Fruit fly (Drosophila melanogaster): ENCODE measurements around the gene Nhe3.

Gene Nhe3

DNA sequence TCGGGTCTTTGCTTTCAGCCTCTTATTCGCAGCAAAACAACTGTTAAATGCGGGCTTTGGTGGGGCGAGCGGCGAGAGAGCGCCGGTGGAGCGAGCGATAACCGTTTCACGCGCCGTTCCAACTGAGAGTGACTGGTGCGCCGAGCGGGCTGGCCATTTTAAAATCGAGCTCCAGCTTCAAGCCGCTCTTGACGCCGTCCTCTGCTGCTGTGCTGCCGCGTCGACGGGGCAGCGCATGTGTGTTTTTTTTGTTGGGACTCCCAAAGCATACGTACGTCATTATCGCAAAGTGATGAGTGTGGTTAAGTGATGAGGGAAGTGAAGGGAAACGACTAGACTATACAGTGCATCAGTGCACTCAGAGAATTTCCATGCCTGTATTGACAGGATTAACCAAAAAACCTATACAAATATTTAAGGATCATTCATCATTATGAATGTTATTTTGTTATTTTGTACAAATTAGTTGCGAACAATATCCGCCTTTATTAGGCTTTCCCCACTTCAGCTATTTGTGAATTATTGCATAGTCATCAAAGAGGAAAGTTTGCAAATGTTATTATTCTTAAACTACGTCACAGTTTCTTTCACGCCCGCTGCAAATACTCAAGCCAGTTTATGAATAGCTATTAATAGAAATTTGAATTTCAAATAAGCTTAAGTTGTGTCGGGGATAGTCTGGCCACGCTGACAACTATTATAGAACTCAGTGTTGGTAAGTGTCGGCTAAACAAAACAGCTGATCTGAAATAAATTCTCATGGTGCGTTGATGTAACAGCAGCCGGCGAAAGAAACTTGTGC is 10.8 kb downstream of the Nhe3 start, which contains the start of gene Spn27A (continued):
- TF ChIP-seq zfh1 (GFP tag; IDR thresholded peaks at IDR 0.05) (0 out of 3 replicates have a peak, but pooled peaks have one; percentile 3), tx (GFP tag; optimal IDR thresholded peaks at IDR 0.05) (peak; percentile 51), CG6654 (GFP tag; optimal IDR thresholded peaks at IDR 0.05) (peak; percentile 2), H15 (GFP tag; IDR thresholded peaks at IDR 0.05) (0 out of 3 replicates have a peak, but pooled peaks have one; percentile 43), Ptx1 (GFP tag; IDR thresholded peaks at IDR 0.05) (no peak; the same call in 1 of the 2 replicates), ro (GFP tag; IDR thresholded peaks at IDR 0.05) (0 out of 2 replicates have a peak, but pooled peaks have one; percentile 8), CG7372 (GFP tag; IDR thresholded peaks at IDR 0.05) (no peak), Asciz (GFP tag; optimal IDR thresholded peaks at IDR 0.05) (peak; percentile 64), aop (GFP tag; IDR thresholded peaks at IDR 0.05) (no peak), Kr (GFP tag; optimal IDR thresholded peaks at IDR 0.05) (no peak), Myb (GFP tag; optimal IDR thresholded peaks at IDR 0.05) (peak; percentile 79), CG11398 (GFP tag; optimal IDR thresholded peaks at IDR 0.05) (no peak), CG32532 (GFP tag; IDR thresholded peaks at IDR 0.05) (no peak; the same call in 1 of the 2 replicates), stwl (tag; optimal IDR thresholded peaks at IDR 0.05) (peak; percentile 90), sens-2 (GFP tag; IDR thresholded peaks at IDR 0.05) (peak; percentile 7; the same call in 1 of the 2 replicates), CG9876 (GFP tag; optimal IDR thresholded peaks at IDR 0.05) (no peak), stc (GFP tag; IDR thresholded peaks at IDR 0.05) (0 out of 2 replicates have a peak, but pooled peaks have one; percentile 41), CG4328 (GFP tag; optimal IDR thresholded peaks at IDR 0.05) (peak; percentile 36), CG31365 (tag; optimal IDR thresholded peaks at IDR 0.05) (no peak), bsh (GFP tag; optimal IDR thresholded peaks at IDR 0.05) (peak; percentile 18 to 68), dati (GFP tag; IDR thresholded peaks at IDR 0.05) (no peak), CG1832 (GFP tag; optimal IDR thresholded peaks at IDR 0.05) (no peak), mld (GFP tag; IDR thresholded peaks at IDR 0.05; ENCODE audit: partially characterized antibody) (no peak), cad (GFP tag; optimal IDR thresholded peaks at IDR 0.05) (no peak), gfzf (GFP tag; optimal IDR thresholded peaks at IDR 0.05) (peak; percentile 57), vvl (GFP tag; IDR thresholded peaks at IDR 0.05) (peak; percentile 93), CG14050 (GFP tag; IDR thresholded peaks at IDR 0.05) (peak; percentile 19; the same call in 2 of the 3 replicates), sr (GFP tag; IDR thresholded peaks at IDR 0.05) (no peak), CG8290 (GFP tag; optimal IDR thresholded peaks at IDR 0.05) (peak; percentile 34), CG8290 (tag; optimal IDR thresholded peaks at IDR 0.05) (peak in 1 of 2 experiments; percentile 55), lilli (GFP tag; optimal IDR thresholded peaks at IDR 0.05) (peak; percentile 71), gsb-n (tag; optimal IDR thresholded peaks at IDR 0.05) (peak; percentile 59), knrl (GFP tag; IDR thresholded peaks at IDR 0.05; ENCODE audit: partially characterized antibody) (no peak), ind (GFP tag; optimal IDR thresholded peaks at IDR 0.05) (peak; percentile 29), CG9932 (GFP tag; IDR thresholded peaks at IDR 0.05) (peak; percentile 42; the same call in 1 of the 2 replicates), da (GFP tag; optimal IDR thresholded peaks at IDR 0.05) (no peak), CG17361 (GFP tag; IDR thresholded peaks at IDR 0.05) (peak; percentile 81), chn (GFP tag; optimal IDR thresholded peaks at IDR 0.05) (peak; percentile 28), Fer1 (GFP tag; optimal IDR thresholded peaks at IDR 0.05) (peak; percentile 46), CG11456 (GFP tag; IDR thresholded peaks at IDR 0.05) (no peak), lov (optimal IDR thresholded peaks at IDR 0.05) (no peak), lov (GFP tag; IDR thresholded peaks at IDR 0.05) (no peak), ems (GFP tag; optimal IDR thresholded peaks at IDR 0.05) (peak; percentile 27), Sry-β (GFP tag; optimal IDR thresholded peaks at IDR 0.05) (peak; percentile 54), trem (tag; optimal IDR thresholded peaks at IDR 0.05) (peak; percentile 46), CG4360 (GFP tag; IDR thresholded peaks at IDR 0.05) (peak; percentile 5; the same call in 1 of the 2 replicates), CG9437 (GFP tag; optimal IDR thresholded peaks at IDR 0.05) (peak; percentile 56), Tbp (GFP tag; optimal IDR thresholded peaks at IDR 0.05) (no peak), bigmax (GFP tag; optimal IDR thresholded peaks at IDR 0.05) (peak; percentile 34), Dll (GFP tag; IDR thresholded peaks at IDR 0.05; ENCODE audit: partially characterized antibody) (0 out of 4 replicates have a peak, but pooled peaks have one; percentile 28)
